Fruit fly (Drosophila melanogaster) whole organism, embryonic: ENCODE data around the gene Tpst.

Source experiments
- CG10654 ChIP-seq: fragments of 200-800 bp; sonication (Bioruptor generic); optimal IDR thresholded peaks from 2 replicates; lab custom pipeline; 2016; ENCODE audit warnings: missing biosample characterization, missing genetic modification characterization
- CG12219 ChIP-seq: fragments of 200-800 bp; sonication (Bioruptor generic); optimal IDR thresholded peaks from 3 replicates; lab custom pipeline; 2018; ENCODE audit warnings: missing biosample characterization, mild to moderate bottlenecking, missing genetic modification characterization
- CG12236 ChIP-seq: fragments of 200-800 bp; sonication (Bioruptor generic); optimal IDR thresholded peaks from 2 replicates; lab custom pipeline; 2016; ENCODE audit warnings: missing biosample characterization, missing genetic modification characterization
- CG13123 ChIP-seq: fragments of 200-800 bp; sonication (Bioruptor generic); optimal IDR thresholded peaks from 2 replicates; lab custom pipeline; 2016; ENCODE audit warnings: missing biosample characterization, missing genetic modification characterization
- CG13287 ChIP-seq: fragments of 200-800 bp; sonication (Bioruptor generic); IDR thresholded peaks from 2 replicates; pipeline ENCODE4 v1.3.6; 2022; ENCODE audit warnings: missing biosample characterization, missing genetic modification characterization; ENCODE audit not compliant: partially characterized antibody
- CG14860 ChIP-seq: fragments of 200-800 bp; sonication (Bioruptor generic); IDR thresholded peaks from 3 replicates; pipeline ENCODE4 v1.3.6; 2022; ENCODE audit warnings: missing biosample characterization, missing genetic modification characterization; ENCODE audit not compliant: partially characterized antibody
- CG15269 ChIP-seq: fragments of 200-800 bp; sonication (Bioruptor generic); optimal IDR thresholded peaks from 2 replicates; lab custom pipeline; 2018; ENCODE audit warnings: missing biosample characterization, mild to moderate bottlenecking, missing genetic modification characterization, moderate library complexity
- CG1603 ChIP-seq: fragments of 200-800 bp; sonication (Bioruptor generic); optimal IDR thresholded peaks from 2 replicates; lab custom pipeline; 2019; ENCODE audit warnings: missing biosample characterization, mild to moderate bottlenecking, missing genetic modification characterization, moderate library complexity
- CG18011 ChIP-seq: fragments of 200-800 bp; sonication (Bioruptor generic); optimal IDR thresholded peaks from 2 replicates; lab custom pipeline; 2017; ENCODE audit warnings: missing biosample characterization, missing genetic modification characterization, mild to moderate bottlenecking, moderate library complexity, missing genotype
- CG18619 ChIP-seq: fragments of 200-800 bp; sonication (Bioruptor generic); optimal IDR thresholded peaks from 3 replicates; lab custom pipeline; 2017; ENCODE audit warnings: missing biosample characterization, mild to moderate bottlenecking, missing genetic modification characterization
- CG3065 ChIP-seq: fragments of 200-800 bp; sonication (Bioruptor generic); optimal IDR thresholded peaks from 2 replicates; lab custom pipeline; 2016; ENCODE audit warnings: missing biosample characterization, missing genetic modification characterization
- CG3281 ChIP-seq: fragments of 200-800 bp; sonication (Bioruptor generic); optimal IDR thresholded peaks from 3 replicates; lab custom pipeline; 2017; ENCODE audit warnings: missing biosample characterization, mild to moderate bottlenecking, missing genetic modification characterization
- CG33557 ChIP-seq: fragments of 200-800 bp; sonication (Bioruptor generic); optimal IDR thresholded peaks from 2 replicates; lab custom pipeline; 2019; ENCODE audit warnings: missing biosample characterization, mild to moderate bottlenecking, missing genetic modification characterization, moderate library complexity
- CG4328 ChIP-seq: fragments of 200-800 bp; sonication (Bioruptor generic); optimal IDR thresholded peaks from 3 replicates; lab custom pipeline; 2017; ENCODE audit warnings: missing biosample characterization, missing genetic modification reagents, missing genetic modification characterization
- CG5180 ChIP-seq: fragments of 200-800 bp; sonication (Bioruptor generic); optimal IDR thresholded peaks from 3 replicates; lab custom pipeline; 2017; ENCODE audit warnings: missing biosample characterization, missing genetic modification characterization, mild to moderate bottlenecking, moderate library complexity, missing genetic modification reagents
- CG6254 ChIP-seq: fragments of 200-800 bp; sonication (Bioruptor generic); optimal IDR thresholded peaks from 3 replicates; lab custom pipeline; 2017; ENCODE audit warnings: mild to moderate bottlenecking, missing biosample characterization, missing genetic modification reagents, missing genetic modification characterization
- CG7928 ChIP-seq: fragments of 200-800 bp; sonication (Bioruptor generic); optimal IDR thresholded peaks from 2 replicates; lab custom pipeline; 2017; ENCODE audit warnings: missing biosample characterization, mild to moderate bottlenecking, missing genetic modification characterization
- CG8944 ChIP-seq: fragments of 200-800 bp; sonication (Bioruptor generic); optimal IDR thresholded peaks from 3 replicates; lab custom pipeline; 2016; ENCODE audit warnings: missing biosample characterization, missing genetic modification characterization
- CG9797 ChIP-seq: fragments of 200-800 bp; sonication (Bioruptor generic); optimal IDR thresholded peaks from 3 replicates; lab custom pipeline; 2018; ENCODE audit warnings: missing biosample characterization, mild to moderate bottlenecking, missing genetic modification characterization
- CoRest ChIP-seq: fragments of 200-800 bp; sonication (Bioruptor generic); optimal IDR thresholded peaks from 3 replicates; lab custom pipeline; 2018; ENCODE audit warnings: missing biosample characterization, mild to moderate bottlenecking, missing genetic modification characterization, moderate library complexity
- Ets65A ChIP-seq: fragments of 200-800 bp; sonication (Bioruptor generic); peaks from one replicate; lab custom pipeline; 2016; ENCODE audit warnings: missing biosample characterization, missing genetic modification characterization
- Ets97D ChIP-seq: fragments of 200-800 bp; sonication (Bioruptor generic); optimal IDR thresholded peaks from 3 replicates; lab custom pipeline; 2016; ENCODE audit warnings: missing biosample characterization, missing genetic modification characterization
- H15 ChIP-seq: fragments of 200-800 bp; sonication (Bioruptor generic); IDR thresholded peaks from 3 replicates; pipeline ENCODE4 v1.3.6; 2022; ENCODE audit warnings: missing biosample characterization, missing genetic modification characterization
- Hr3 ChIP-seq: fragments of 200-800 bp; sonication (Bioruptor generic); optimal IDR thresholded peaks from 3 replicates; lab custom pipeline; 2016; ENCODE audit warnings: missing biosample characterization, missing genetic modification characterization
- Med ChIP-seq: fragments of 200-800 bp; sonication (Bioruptor generic); peaks from one replicate; lab custom pipeline; 2016; ENCODE audit warnings: missing biosample characterization, missing genetic modification characterization, mild to moderate bottlenecking, inconsistent platforms, moderate library complexity
- Six4 ChIP-seq: fragments of 200-800 bp; sonication (Bioruptor generic); optimal IDR thresholded peaks from 2 replicates; lab custom pipeline; 2016; ENCODE audit warnings: missing biosample characterization, missing genetic modification characterization
- Xbp1 ChIP-seq: fragments of 200-800 bp; sonication (Bioruptor generic); optimal IDR thresholded peaks from 3 replicates; lab custom pipeline; 2016; ENCODE audit warnings: missing biosample characterization, mild to moderate bottlenecking, missing genetic modification characterization
- Xrp1 ChIP-seq: fragments of 200-800 bp; sonication (Bioruptor generic); IDR thresholded peaks from 2 replicates; pipeline ENCODE4 v1.3.6; 2022; ENCODE audit warnings: missing biosample characterization, missing genetic modification characterization
- amos ChIP-seq: fragments of 200-800 bp; sonication (Bioruptor generic); IDR thresholded peaks from 2 replicates; pipeline ENCODE4 v1.3.6; 2022; ENCODE audit warnings: missing biosample characterization, missing genetic modification characterization; ENCODE audit not compliant: partially characterized antibody
- bowl ChIP-seq: fragments of 200-800 bp; sonication (Bioruptor generic); IDR thresholded peaks from 2 replicates; pipeline ENCODE4 v1.3.6; 2022; ENCODE audit warnings: missing biosample characterization, missing genetic modification characterization
- dimm ChIP-seq: fragments of 200-800 bp; sonication (Bioruptor generic); IDR thresholded peaks from 2 replicates; pipeline ENCODE4 v1.3.6; 2022; ENCODE audit warnings: missing biosample characterization, missing genetic modification characterization
- fd96Cb ChIP-seq: fragments of 200-800 bp; sonication (Bioruptor generic); optimal IDR thresholded peaks from 2 replicates; lab custom pipeline; 2018; ENCODE audit warnings: missing biosample characterization, mild to moderate bottlenecking, missing genetic modification characterization, moderate library complexity
- fu2 ChIP-seq: fragments of 200-800 bp; sonication (Bioruptor generic); optimal IDR thresholded peaks from 2 replicates; lab custom pipeline; 2016; ENCODE audit warnings: missing biosample characterization, missing genetic modification characterization
- lab ChIP-seq: fragments of 200-800 bp; sonication (Bioruptor generic); optimal IDR thresholded peaks from 3 replicates; lab custom pipeline; 2017; ENCODE audit warnings: missing biosample characterization, missing genetic modification characterization, mild to moderate bottlenecking, moderate library complexity, missing genetic modification reagents
- maf-S ChIP-seq: fragments of 200-800 bp; sonication (Bioruptor generic); optimal IDR thresholded peaks from 2 replicates; lab custom pipeline; 2016; ENCODE audit warnings: missing biosample characterization, missing genetic modification characterization
- pnt ChIP-seq: fragments of 200-800 bp; sonication (Bioruptor generic); optimal IDR thresholded peaks from 3 replicates; lab custom pipeline; 2016; ENCODE audit warnings: missing biosample characterization, missing genetic modification characterization
- rib ChIP-seq: fragments of 200-800 bp; sonication (Bioruptor generic); IDR thresholded peaks from 2 replicates; pipeline ENCODE4 v1.3.6; 2022; ENCODE audit warnings: missing biosample characterization, missing genetic modification characterization
- sqz ChIP-seq: fragments of 200-800 bp; sonication (Bioruptor generic); optimal IDR thresholded peaks from 3 replicates; lab custom pipeline; 2018; ENCODE audit warnings: missing biosample characterization, mild to moderate bottlenecking, missing genetic modification characterization
- usp ChIP-seq: fragments of >200 bp; optimal IDR thresholded peaks from 2 replicates; lab custom pipeline; 2017; ENCODE audit warnings: missing biosample characterization, missing genetic modification characterization
- vnd ChIP-seq: fragments of 200-800 bp; sonication (Bioruptor generic); IDR thresholded peaks from 3 replicates; pipeline ENCODE4 v1.3.6; 2022; ENCODE audit warnings: missing biosample characterization, missing genetic modification characterization; ENCODE audit not compliant: partially characterized antibody
- wdn ChIP-seq: fragments of 200-800 bp; sonication (Bioruptor generic); IDR thresholded peaks from 2 replicates; pipeline ENCODE4 v1.3.6; 2022; ENCODE audit warnings: missing biosample characterization, missing genetic modification characterization

Gene Tpst

DNA sequence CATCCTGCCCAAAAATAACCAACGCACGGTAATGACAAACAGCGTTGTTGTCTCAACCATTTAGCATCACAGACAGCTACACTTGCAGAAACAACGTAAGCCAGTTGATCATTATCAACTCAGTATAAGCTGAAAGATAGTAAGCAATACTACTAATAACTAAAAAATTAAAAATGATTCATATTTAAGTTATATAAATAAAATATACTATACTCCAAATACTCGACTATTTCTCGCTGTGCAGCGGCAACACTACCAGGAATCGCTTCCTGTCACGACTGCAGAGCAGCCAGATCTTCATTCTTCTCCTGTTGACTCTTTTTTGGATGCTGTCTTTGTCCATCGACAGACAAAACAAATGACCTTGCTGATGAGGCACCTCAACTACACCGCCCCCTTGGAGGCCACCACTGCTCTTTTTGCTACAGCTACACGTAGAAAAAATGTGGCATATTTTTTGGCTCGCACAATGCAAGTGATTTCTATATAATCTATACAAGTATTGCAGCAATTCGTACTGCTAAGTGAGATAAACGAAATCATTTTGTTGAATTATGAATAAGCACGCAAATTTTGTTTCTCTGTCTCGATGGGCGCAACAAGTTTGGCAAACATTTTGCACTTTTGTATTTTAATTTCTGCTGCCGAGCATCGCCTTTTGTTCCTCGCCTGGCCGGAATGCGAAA, 22.6 kb upstream of the Tpst start:
- TF ChIP-seq usp (GFP tag; lab: Kevin White, UChicago): no peak
- peak; percentile 40 for TF ChIP-seq Med

- TF ChIP-seq CG33557 (GFP tag; lab: Kevin White, UChicago) (no peak), CG13123 (GFP tag; lab: Kevin White, UChicago) (no peak), CG18619 (no peak), Xrp1 (GFP tag; lab: Robert Waterston, UW) (no peak), CG6254 (no peak), CG9797 (GFP tag; lab: Kevin White, UChicago) (no peak), CG8944 (GFP tag; lab: Kevin White, UChicago) (no peak), maf-S (GFP tag; lab: Kevin White, UChicago) (no peak)
These were observed 21.5 kb upstream of the Tpst start for dm6 chrX:13542084-13542483.

dm6 chrX:13543343-13543742, 20.3 kb upstream of the Tpst start, which contains the start of gene Cpr12A:
TSS of gene Cpr12A (plus strand) at chrX:13543643.
- no peak for TF ChIP-seq rib
- no peak for TF ChIP-seq vnd
- no peak for TF ChIP-seq CG7928 (GFP tag; lab: Kevin White, UChicago)
- TF ChIP-seq CG15269 (tag; lab: Kevin White, UChicago): no peak
- no peak for TF ChIP-seq CG5180 (GFP tag; lab: Kevin White, UChicago)
- TF ChIP-seq Ets97D (GFP tag; lab: Kevin White, UChicago): no peak
- TF ChIP-seq CG12219 (GFP tag; lab: Kevin White, UChicago): no peak
- TF ChIP-seq Hr3 (GFP tag; lab: Kevin White, UChicago): no peak
- TF ChIP-seq CG1603 (tag; lab: Kevin White, UChicago): no peak
- no peak for TF ChIP-seq CG3281
- TF ChIP-seq CG12236 (GFP tag; lab: Kevin White, UChicago): no peak
- no peak for TF ChIP-seq CG13287 (GFP tag; lab: Robert Waterston, UW)
- no peak for TF ChIP-seq bowl (GFP tag; lab: Robert Waterston, UW)
- no peak for TF ChIP-seq Six4 (GFP tag; lab: Kevin White, UChicago)
- TF ChIP-seq CG3065 (GFP tag; lab: Kevin White, UChicago): no peak
- no peak for TF ChIP-seq CG18011 (GFP tag; lab: Kevin White, UChicago)
- TF ChIP-seq lab (GFP tag; lab: Kevin White, UChicago): no peak
- TF ChIP-seq fu2: no peak
- TF ChIP-seq Xbp1 (GFP tag; lab: Kevin White, UChicago): no peak
- no peak for TF ChIP-seq CG4328 (GFP tag; lab: Kevin White, UChicago)

dm6 chrX:13555700-13556099, 7.9 kb upstream of the Tpst start, which contains the start of gene CG11816:
TSS of gene CG11816 (minus strand) at chrX:13555800.
- TF ChIP-seq Ets65A (GFP tag; lab: Kevin White, UChicago) (peak; percentile 2), CG4328 (GFP tag; lab: Kevin White, UChicago) (no peak)

- TF ChIP-seq wdn (GFP tag; lab: Robert Waterston, UW) (no peak), pnt (GFP tag; lab: Kevin White, UChicago) (no peak), CoRest (tag; lab: Kevin White, UChicago) (no peak), CG14860 (GFP tag; lab: Robert Waterston, UW) (no peak), H15 (GFP tag; lab: Robert Waterston, UW) (no peak), fd96Cb (tag; lab: Kevin White, UChicago) (no peak), sqz (GFP tag; lab: Kevin White, UChicago) (no peak), dimm (GFP tag; lab: Robert Waterston, UW) (no peak), CG10654 (GFP tag; lab: Kevin White, UChicago) (no peak), amos (GFP tag; lab: Robert Waterston, UW) (no peak)
These were observed 7.5 kb upstream of the Tpst start, which contains the start of gene CG32631 for dm6 chrX:13556172-13556571. TSS of gene CG32631 (plus strand) at chrX:13556472.
